Fruit fly (Drosophila melanogaster) whole organism, embryonic: ENCODE results near the gene Wwox.
A peak's percentile ranks its signal among the peaks of the same experiment; 100 is the strongest.

Experiments used
- Bgb ChIP-seq: fragments of 200-800 bp; sonication (Bioruptor generic); IDR thresholded peaks from 2 replicates; pipeline ENCODE4 v1.3.6; 2022; ENCODE audit warnings: missing biosample characterization, missing genetic modification characterization; ENCODE audit not compliant: partially characterized antibody
- Blimp-1 ChIP-seq: fragments of 200-800 bp; sonication (Bioruptor generic); optimal IDR thresholded peaks from 3 replicates; lab custom pipeline; 2018; ENCODE audit warnings: missing biosample characterization, missing genetic modification characterization, mild to moderate bottlenecking, moderate library complexity, missing genetic modification reagents
- CG10274 ChIP-seq: fragments of 200-800 bp; sonication (Bioruptor generic); optimal IDR thresholded peaks from 3 replicates; lab custom pipeline; 2017; ENCODE audit warnings: missing biosample characterization, mild to moderate bottlenecking, missing genetic modification characterization
- CG10959 ChIP-seq: fragments of 200-800 bp; sonication (Bioruptor generic); IDR thresholded peaks from 2 replicates; pipeline ENCODE4 v1.3.6; 2022; ENCODE audit warnings: missing biosample characterization, missing genetic modification characterization
- CG11247 ChIP-seq: fragments of 200-800 bp; sonication (Bioruptor generic); IDR thresholded peaks from 2 replicates; pipeline ENCODE4 v1.3.6; 2022; ENCODE audit warnings: missing biosample characterization, missing genetic modification characterization
- CG12942 ChIP-seq: fragments of 200-800 bp; sonication (Bioruptor generic); optimal IDR thresholded peaks from 3 replicates; lab custom pipeline; 2016; ENCODE audit warnings: missing biosample characterization, missing genetic modification characterization
- CG15011 ChIP-seq: fragments of 200-800 bp; sonication (Bioruptor generic); optimal IDR thresholded peaks from 3 replicates; lab custom pipeline; 2018; ENCODE audit warnings: missing biosample characterization, mild to moderate bottlenecking, missing genetic modification characterization
- CG15479 ChIP-seq: fragments of 200-800 bp; sonication (Bioruptor generic); optimal IDR thresholded peaks from 3 replicates; lab custom pipeline; 2019; ENCODE audit warnings: missing biosample characterization, mild to moderate bottlenecking, missing genetic modification characterization, moderate library complexity
- CG1602 ChIP-seq: fragments of 200-800 bp; sonication (Bioruptor generic); optimal IDR thresholded peaks from 3 replicates; lab custom pipeline; 2016; ENCODE audit warnings: missing biosample characterization, missing genetic modification characterization
- CG16815 ChIP-seq: fragments of 200-800 bp; sonication (Bioruptor generic); optimal IDR thresholded peaks from 3 replicates; lab custom pipeline; 2017; ENCODE audit warnings: missing biosample characterization, mild to moderate bottlenecking, missing genetic modification characterization
- CG17186 ChIP-seq: fragments of 200-800 bp; sonication (Bioruptor generic); optimal IDR thresholded peaks from 3 replicates; lab custom pipeline; 2017; ENCODE audit warnings: missing biosample characterization, missing genetic modification reagents, missing genetic modification characterization
- CG17361 ChIP-seq: fragments of 200-800 bp; sonication (Bioruptor generic); IDR thresholded peaks from 3 replicates; pipeline ENCODE4 v1.3.6; 2022; ENCODE audit warnings: missing biosample characterization, missing genetic modification characterization
- CG18011 ChIP-seq: fragments of 200-800 bp; sonication (Bioruptor generic); optimal IDR thresholded peaks from 2 replicates; lab custom pipeline; 2017; ENCODE audit warnings: missing biosample characterization, missing genetic modification characterization, mild to moderate bottlenecking, moderate library complexity, missing genotype
- CG2875 ChIP-seq: fragments of 200-800 bp; sonication (Bioruptor generic); optimal IDR thresholded peaks from 2 replicates; lab custom pipeline; 2017; ENCODE audit warnings: missing biosample characterization, mild to moderate bottlenecking, missing genetic modification characterization, missing genetic modification reagents
- CG31388 ChIP-seq: fragments of 200-800 bp; sonication (Bioruptor generic); optimal IDR thresholded peaks from 2 replicates; lab custom pipeline; 2016; ENCODE audit warnings: missing biosample characterization, missing genetic modification characterization
- CG5245 ChIP-seq: fragments of 200-800 bp; sonication (Bioruptor generic); optimal IDR thresholded peaks from 3 replicates; lab custom pipeline; 2016; ENCODE audit warnings: missing biosample characterization, missing genetic modification characterization
- CG7963 ChIP-seq: fragments of 200-800 bp; sonication (Bioruptor generic); IDR thresholded peaks from 3 replicates; pipeline ENCODE4 v1.3.6; 2022; ENCODE audit warnings: missing biosample characterization, missing genetic modification characterization; ENCODE audit not compliant: partially characterized antibody
- CG9609 ChIP-seq: fragments of 200-800 bp; sonication (Bioruptor generic); optimal IDR thresholded peaks from 3 replicates; lab custom pipeline; 2016; ENCODE audit warnings: missing biosample characterization, missing genetic modification characterization
- CTCF ChIP-seq: fragments of 200-800 bp; sonication (Bioruptor generic); optimal IDR thresholded peaks from 2 replicates; lab custom pipeline; 2017; ENCODE audit warnings: missing biosample characterization, mild to moderate bottlenecking, missing genetic modification characterization, moderate library complexity
- CkIIα-i1 ChIP-seq: fragments of 200-800 bp; sonication (Bioruptor generic); IDR thresholded peaks from 2 replicates; pipeline ENCODE4 v1.3.6; 2022; ENCODE audit warnings: missing biosample characterization, missing genetic modification characterization
- Dll ChIP-seq: fragments of 200-800 bp; sonication (Bioruptor generic); IDR thresholded peaks from 4 replicates; pipeline ENCODE4 v1.3.6; 2022; ENCODE audit warnings: missing biosample characterization, missing genetic modification characterization; ENCODE audit not compliant: partially characterized antibody
- Doc3 ChIP-seq: fragments of 200-800 bp; sonication (Bioruptor generic); IDR thresholded peaks from 3 replicates; pipeline ENCODE4 v1.3.6; 2022; ENCODE audit warnings: missing biosample characterization, missing genetic modification characterization; ENCODE audit not compliant: partially characterized antibody
- HLH3B ChIP-seq: fragments of 200-800 bp; sonication (Bioruptor generic); IDR thresholded peaks from 2 replicates; pipeline ENCODE4 v1.3.6; 2022; ENCODE audit warnings: missing biosample characterization, missing genetic modification characterization
- Hr51 ChIP-seq, 2 experiments: fragments of 200-800 bp; sonication (Bioruptor generic); optimal IDR thresholded peaks; 2 replicates in 1 of 2; 3 replicates in 1 of 2; lab custom pipeline; 2016 to 2018; ENCODE audit warnings: missing biosample characterization in 2 of 2, missing genetic modification characterization in 2 of 2, mild to moderate bottlenecking in 1 of 2, moderate library complexity in 1 of 2
- Neu2 ChIP-seq: fragments of 200-800 bp; sonication (Bioruptor generic); optimal IDR thresholded peaks from 3 replicates; lab custom pipeline; 2016; ENCODE audit warnings: missing biosample characterization, missing genetic modification characterization, borderline replicate concordance
- Pdp1 ChIP-seq, 2 experiments: fragments of 200-800 bp; sonication (Bioruptor generic); optimal IDR thresholded peaks; 3 replicates each; lab custom pipeline; 2016; ENCODE audit warnings: missing biosample characterization in 2 of 2, missing genetic modification characterization in 2 of 2, mild to moderate bottlenecking in 1 of 2, moderate library complexity in 1 of 2
- Sin3A ChIP-seq: fragments of >200 bp; optimal IDR thresholded peaks from 2 replicates; lab custom pipeline; 2018
- Trl ChIP-seq, 3 experiments: fragments of >200 bp in 2 of 3; fragments of 200-800 bp in 1 of 3; sonication (Bioruptor generic) in 1 of 3; optimal IDR thresholded peaks; 2 replicates in 1 of 3; 3 replicates in 2 of 3; lab custom pipeline; 2016 to 2017; ENCODE audit warnings: missing biosample characterization in 1 of 3, missing genetic modification characterization in 1 of 3
- Xrp1 ChIP-seq: fragments of 200-800 bp; sonication (Bioruptor generic); IDR thresholded peaks from 2 replicates; pipeline ENCODE4 v1.3.6; 2022; ENCODE audit warnings: missing biosample characterization, missing genetic modification characterization
- aop ChIP-seq: fragments of 200-800 bp; sonication (Bioruptor generic); IDR thresholded peaks from 2 replicates; pipeline ENCODE4 v1.3.6; 2022; ENCODE audit warnings: missing biosample characterization, missing genetic modification characterization
- ara ChIP-seq: fragments of 200-800 bp; sonication (Bioruptor generic); IDR thresholded peaks from 2 replicates; pipeline ENCODE4 v1.3.6; 2022; ENCODE audit warnings: missing biosample characterization, missing genetic modification characterization
- caup ChIP-seq: fragments of 200-800 bp; sonication (Bioruptor generic); optimal IDR thresholded peaks from 3 replicates; lab custom pipeline; 2017; ENCODE audit warnings: missing biosample characterization, mild to moderate bottlenecking, missing genetic modification characterization, moderate library complexity; ENCODE audit not compliant: severe bottlenecking
- disco-r ChIP-seq: fragments of 200-800 bp; sonication (Bioruptor generic); optimal IDR thresholded peaks from 2 replicates; lab custom pipeline; 2016; ENCODE audit warnings: missing biosample characterization, missing genetic modification characterization
- dmrt11E ChIP-seq: fragments of 200-800 bp; sonication (Bioruptor generic); optimal IDR thresholded peaks from 3 replicates; lab custom pipeline; 2018; ENCODE audit warnings: missing biosample characterization, mild to moderate bottlenecking, missing genetic modification characterization, moderate library complexity
- fd96Cb ChIP-seq: fragments of 200-800 bp; sonication (Bioruptor generic); optimal IDR thresholded peaks from 2 replicates; lab custom pipeline; 2018; ENCODE audit warnings: missing biosample characterization, mild to moderate bottlenecking, missing genetic modification characterization, moderate library complexity
- gsb-n ChIP-seq: fragments of 200-800 bp; sonication (Bioruptor generic); optimal IDR thresholded peaks from 3 replicates; lab custom pipeline; 2018; ENCODE audit warnings: missing biosample characterization, mild to moderate bottlenecking, missing genetic modification characterization
- her ChIP-seq: fragments of 200-800 bp; sonication (Bioruptor generic); optimal IDR thresholded peaks from 2 replicates; lab custom pipeline; 2016; ENCODE audit warnings: missing biosample characterization, missing genetic modification characterization
- hth ChIP-seq: fragments of >200 bp; optimal IDR thresholded peaks from 2 replicates; lab custom pipeline; 2017; ENCODE audit warnings: inconsistent platforms
- lbe ChIP-seq: fragments of 200-800 bp; sonication (Bioruptor generic); optimal IDR thresholded peaks from 2 replicates; lab custom pipeline; 2016; ENCODE audit warnings: missing biosample characterization, mild to moderate bottlenecking, missing genetic modification characterization
- otp ChIP-seq: fragments of 200-800 bp; sonication (Bioruptor generic); IDR thresholded peaks from 3 replicates; pipeline ENCODE4, ENCODE4 v1.3.6; 2022; ENCODE audit warnings: missing biosample characterization, missing genetic modification characterization
- peb ChIP-seq: fragments of 200-800 bp; sonication (Bioruptor generic); IDR thresholded peaks from 2 replicates; pipeline ENCODE4 v1.3.6; 2022; ENCODE audit warnings: missing biosample characterization, missing genetic modification characterization
- ro ChIP-seq: fragments of 200-800 bp; sonication (Bioruptor generic); IDR thresholded peaks from 2 replicates; pipeline ENCODE4 v1.3.6; 2022; ENCODE audit warnings: missing biosample characterization, missing genetic modification characterization
- stc ChIP-seq: fragments of 200-800 bp; sonication (Bioruptor generic); IDR thresholded peaks from 2 replicates; pipeline ENCODE4 v1.3.6; 2022; ENCODE audit warnings: missing biosample characterization, missing genetic modification characterization
- tna ChIP-seq: fragments of 200-800 bp; sonication (Bioruptor generic); IDR thresholded peaks from 2 replicates; pipeline ENCODE4 v1.3.6; 2022; ENCODE audit warnings: missing biosample characterization, missing genetic modification characterization; ENCODE audit not compliant: partially characterized antibody
- unc-4 ChIP-seq: fragments of 200-800 bp; sonication (Bioruptor generic); IDR thresholded peaks from 2 replicates; pipeline ENCODE4 v1.3.6; 2022; ENCODE audit warnings: missing biosample characterization, missing genetic modification characterization; ENCODE audit not compliant: partially characterized antibody
- vfl ChIP-seq: fragments of 200-800 bp; sonication (Bioruptor generic); optimal IDR thresholded peaks from 2 replicates; lab custom pipeline; 2016; ENCODE audit warnings: missing biosample characterization, missing genetic modification characterization
- zf30C ChIP-seq: fragments of 200-800 bp; sonication (Bioruptor generic); optimal IDR thresholded peaks from 3 replicates; lab custom pipeline; 2018; ENCODE audit warnings: missing biosample characterization, mild to moderate bottlenecking, missing genetic modification characterization

The Wwox gene

dm6 chr2L:8001694-8002627 lies 2.1 kb downstream of the Wwox start (continued):
- TF ChIP-seq CG2875 (GFP tag; lab: Kevin White, UChicago), result peak; percentile 78
- peak; percentile 74 for TF ChIP-seq CG10274 (GFP tag; lab: Kevin White, UChicago)
- peak; percentile 84 for TF ChIP-seq dmrt11E
- TF ChIP-seq tna, result no peak
- TF ChIP-seq CG15011, result peak; percentile 86
- TF ChIP-seq disco-r (GFP tag; lab: Kevin White, UChicago), result peak; percentile 70
- peak; percentile 83 for TF ChIP-seq caup
- TF ChIP-seq Doc3 (GFP tag; lab: Robert Waterston, UW), result no peak
- peak; percentile 62 for TF ChIP-seq vfl
- no peak for TF ChIP-seq unc-4
- peak; percentile 84 for TF ChIP-seq CG1602 (GFP tag; lab: Kevin White, UChicago)
- peak; percentile 75 for TF ChIP-seq CG5245 (GFP tag; lab: Kevin White, UChicago)
- TF ChIP-seq peb, result peak; percentile 66
- peak; percentile 78 for TF ChIP-seq gsb-n
- TF ChIP-seq CG10959, result peak; percentile 40; the same call in 1 of the 2 replicates
- TF ChIP-seq aop (GFP tag; lab: Robert Waterston, UW), result no peak
- TF ChIP-seq CkIIα-i1 (GFP tag; lab: Robert Waterston, UW), result 0 out of 2 replicates have a peak, but pooled peaks have one; percentile 9
- no peak for TF ChIP-seq Sin3A (lab: Kevin White, UChicago)
- TF ChIP-seq CG9609 (GFP tag; lab: Kevin White, UChicago), result peak; percentile 71
- peak; percentile 84 for TF ChIP-seq CG16815
- TF ChIP-seq Neu2 (GFP tag; lab: Kevin White, UChicago), result no peak
- peak; percentile 68; the same call in 1 of the 2 replicates for TF ChIP-seq ara (GFP tag; lab: Robert Waterston, UW)
- no peak for TF ChIP-seq CG15479 (GFP tag; lab: Kevin White, UChicago)
- TF ChIP-seq Xrp1, result peak; percentile 87
- peak; percentile 80 for TF ChIP-seq her (GFP tag; lab: Kevin White, UChicago)
- TF ChIP-seq hth, result no peak
- TF ChIP-seq Pdp1 (GFP tag; optimal IDR thresholded peaks at IDR 0.05; lab: Kevin White, UChicago), result peak; percentile 73 to 80
- TF ChIP-seq lbe (GFP tag; lab: Kevin White, UChicago), result peak; percentile 31
- peak; percentile 71 for TF ChIP-seq HLH3B (GFP tag; lab: Robert Waterston, UW)
- TF ChIP-seq stc (GFP tag; lab: Robert Waterston, UW), result peak; percentile 71
- TF ChIP-seq fd96Cb, result peak; percentile 84
- 0 out of 2 replicates have a peak, but pooled peaks have one; percentile 39 for TF ChIP-seq ro (GFP tag; lab: Robert Waterston, UW)
- TF ChIP-seq Blimp-1 (GFP tag; lab: Kevin White, UChicago), result peak; percentile 76
- peak; percentile 75 to 95 for TF ChIP-seq Hr51 (GFP tag; optimal IDR thresholded peaks at IDR 0.05; lab: Kevin White, UChicago)
- TF ChIP-seq zf30C (GFP tag; lab: Kevin White, UChicago), result no peak
- TF ChIP-seq CG12942 (GFP tag; lab: Kevin White, UChicago), result peak; percentile 75
- no peak for TF ChIP-seq CG7963 (GFP tag; lab: Robert Waterston, UW)
- TF ChIP-seq Trl (optimal IDR thresholded peaks at IDR 0.05; lab: Kevin White, UChicago), result no peak
- peak; percentile 11 for TF ChIP-seq Trl (GFP tag; optimal IDR thresholded peaks at IDR 0.05; lab: Kevin White, UChicago)
- TF ChIP-seq CTCF (GFP tag; lab: Kevin White, UChicago), result peak; percentile 48
- TF ChIP-seq otp (GFP tag; lab: Robert Waterston, UW), result peak; percentile 74; the same call in 2 of the 3 replicates
- TF ChIP-seq CG31388, result peak; percentile 57
- TF ChIP-seq CG17186 (GFP tag; lab: Kevin White, UChicago), result no peak
- no peak for TF ChIP-seq Bgb (GFP tag; lab: Robert Waterston, UW)
- TF ChIP-seq CG18011, result peak; percentile 60
- TF ChIP-seq CG11247 (GFP tag; lab: Robert Waterston, UW), result peak; percentile 63; the same call in 1 of the 2 replicates
- peak; percentile 95 for TF ChIP-seq CG17361 (GFP tag; lab: Robert Waterston, UW)
- TF ChIP-seq Dll (GFP tag; lab: Robert Waterston, UW), result no peak
